5 fruit fly cellular contexts compared by ENCODE assay signal in genomic region chr3L:4367339-4367738, dm6.
TF ChIP-seq lines count a peak whose summit lies in the region.

CG11342 (minus strand) TSS chr3L:4367458.

- no peak for TF ChIP-seq CTCF in whole organism, embryonic (GFP tag; optimal IDR thresholded peaks at IDR 0.05; lab: Kevin White, UChicago)

TF ChIP-seq in whole organism, adult, 20 proteins besides CTCF, POLR2A, EP300 and RAD21 (continues in another document):
- TF ChIP-seq ovo (GFP tag; optimal IDR thresholded peaks at IDR 0.05; lab: Kevin White, UChicago) (no peak), CG33017 (tag; optimal IDR thresholded peaks at IDR 0.05; lab: Kevin White, UChicago) (no peak), Mnt (GFP tag; optimal IDR thresholded peaks at IDR 0.05; lab: Kevin White, UChicago) (no peak), tj (GFP tag; optimal IDR thresholded peaks at IDR 0.05; lab: Kevin White, UChicago) (no peak), kay (GFP tag; lab: Kevin White, UChicago; ENCODE audit: borderline replicate concordance) (peak; percentile 58), cnc (optimal IDR thresholded peaks at IDR 0.05; lab: Kevin White, UChicago) (no peak), Clk (GFP tag; optimal IDR thresholded peaks at IDR 0.05; lab: Kevin White, UChicago) (no peak), CG5204 (GFP tag; optimal IDR thresholded peaks at IDR 0.05; lab: Kevin White, UChicago) (no peak), pad (GFP tag; optimal IDR thresholded peaks at IDR 0.05; lab: Kevin White, UChicago) (no peak), CG12768 (GFP tag; optimal IDR thresholded peaks at IDR 0.05; lab: Kevin White, UChicago) (no peak), CG11617 (GFP tag; optimal IDR thresholded peaks at IDR 0.05; lab: Kevin White, UChicago) (no peak), cic (GFP tag; optimal IDR thresholded peaks at IDR 0.05; lab: Kevin White, UChicago) (no peak), Crg-1 (GFP tag; optimal IDR thresholded peaks at IDR 0.05; lab: Kevin White, UChicago) (no peak), CG14711 (tag; optimal IDR thresholded peaks at IDR 0.05; lab: Kevin White, UChicago) (no peak), CG7101 (tag; optimal IDR thresholded peaks at IDR 0.05; lab: Kevin White, UChicago) (peak; percentile 11), Hr96 (GFP tag; optimal IDR thresholded peaks at IDR 0.05; lab: Kevin White, UChicago) (no peak), toe (GFP tag; optimal IDR thresholded peaks at IDR 0.05; lab: Kevin White, UChicago) (no peak), bab1 (GFP tag; optimal IDR thresholded peaks at IDR 0.05; lab: Kevin White, UChicago) (peak; percentile 36), CG1620 (GFP tag; optimal IDR thresholded peaks at IDR 0.05; lab: Kevin White, UChicago) (no peak)

TF ChIP-seq in whole organism, embryonic, 481 proteins besides CTCF, POLR2A, EP300 and RAD21 (continues in another document):
- TF ChIP-seq pum (GFP tag; optimal IDR thresholded peaks at IDR 0.05; lab: Kevin White, UChicago) = no peak
- TF ChIP-seq Dll (GFP tag; IDR thresholded peaks at IDR 0.05; lab: Robert Waterston, UW; ENCODE audit: partially characterized antibody) = peak; percentile 91
- TF ChIP-seq vnd (GFP tag; IDR thresholded peaks at IDR 0.05; lab: Robert Waterston, UW; ENCODE audit: partially characterized antibody) = peak; percentile 64
- peak; percentile 80 for TF ChIP-seq knrl (GFP tag; IDR thresholded peaks at IDR 0.05; lab: Robert Waterston, UW; ENCODE audit: partially characterized antibody)
- TF ChIP-seq onecut (GFP tag; IDR thresholded peaks at IDR 0.05; lab: Robert Waterston, UW) = no peak
- TF ChIP-seq CG13624 (GFP tag; optimal IDR thresholded peaks at IDR 0.05; lab: Kevin White, UChicago) = peak; percentile 14
- TF ChIP-seq bbx (GFP tag; IDR thresholded peaks at IDR 0.05; lab: Robert Waterston, UW; ENCODE audit: partially characterized antibody) = peak; percentile 84
- no peak for TF ChIP-seq Hand (GFP tag; optimal IDR thresholded peaks at IDR 0.05; lab: Kevin White, UChicago)
- TF ChIP-seq Meics (GFP tag; optimal IDR thresholded peaks at IDR 0.05; lab: Kevin White, UChicago) = no peak
- peak; percentile 44 for TF ChIP-seq CG2116 (GFP tag; optimal IDR thresholded peaks at IDR 0.05; lab: Kevin White, UChicago)
- peak; percentile 58 for TF ChIP-seq Ets97D (GFP tag; optimal IDR thresholded peaks at IDR 0.05; lab: Kevin White, UChicago)
- TF ChIP-seq Hr78 (GFP tag; optimal IDR thresholded peaks at IDR 0.05; lab: Kevin White, UChicago) = no peak
- 0 out of 2 replicates have a peak, but pooled peaks have one; percentile 10 for TF ChIP-seq sob (GFP tag; IDR thresholded peaks at IDR 0.05; lab: Robert Waterston, UW)
- peak; percentile 63; the same call in 2 of the 3 replicates for TF ChIP-seq CG14860 (GFP tag; IDR thresholded peaks at IDR 0.05; lab: Robert Waterston, UW; ENCODE audit: partially characterized antibody)
- TF ChIP-seq CG11247 (GFP tag; IDR thresholded peaks at IDR 0.05; lab: Robert Waterston, UW) = no peak
- peak; percentile 87 for TF ChIP-seq Doc3 (GFP tag; IDR thresholded peaks at IDR 0.05; lab: Robert Waterston, UW; ENCODE audit: partially characterized antibody)

TF ChIP-seq in whole organism, prepupa, 60 proteins besides CTCF, POLR2A, EP300 and RAD21:
- TF ChIP-seq CG11762 (GFP tag; optimal IDR thresholded peaks at IDR 0.05; lab: Kevin White, UChicago; ENCODE audit: insufficient read depth) = no peak
- peak; percentile 23 for TF ChIP-seq achi (GFP tag; optimal IDR thresholded peaks at IDR 0.05; lab: Kevin White, UChicago)
- no peak for TF ChIP-seq Sox15 (GFP tag; optimal IDR thresholded peaks at IDR 0.05; lab: Kevin White, UChicago)
- TF ChIP-seq fkh (GFP tag; optimal IDR thresholded peaks at IDR 0.05; lab: Kevin White, UChicago) = peak; percentile 78
- TF ChIP-seq lz (GFP tag; optimal IDR thresholded peaks at IDR 0.05; lab: Kevin White, UChicago) = peak; percentile 13
- TF ChIP-seq Hr4 (GFP tag; optimal IDR thresholded peaks at IDR 0.05; lab: Kevin White, UChicago) = no peak
- no peak for TF ChIP-seq cyc (GFP tag; optimal IDR thresholded peaks at IDR 0.05; lab: Kevin White, UChicago)
- TF ChIP-seq esn (GFP tag; optimal IDR thresholded peaks at IDR 0.05; lab: Kevin White, UChicago) = peak; percentile 41
- TF ChIP-seq svp (GFP tag; lab: Kevin White, UChicago) = no peak

TF ChIP-seq in whole organism, pupa, 21 proteins besides CTCF, POLR2A, EP300 and RAD21:
- TF ChIP-seq Ets98B (GFP tag; IDR thresholded peaks at IDR 0.05; lab: Robert Waterston, UW) (0 out of 2 replicates have a peak, but pooled peaks have one; percentile 18), EcR (GFP tag; optimal IDR thresholded peaks at IDR 0.05; lab: Kevin White, UChicago) (no peak)

TF ChIP-seq in whole organism, wandering third instar larva, 38 proteins besides CTCF, POLR2A, EP300 and RAD21:
- TF ChIP-seq foxo (GFP tag; optimal IDR thresholded peaks at IDR 0.05; lab: Kevin White, UChicago) (peak in 1 of 2 experiments; percentile 43), Hnf4 (GFP tag; optimal IDR thresholded peaks at IDR 0.05; lab: Kevin White, UChicago) (peak; percentile 76), tai (GFP tag; optimal IDR thresholded peaks at IDR 0.05; lab: Kevin White, UChicago) (peak; percentile 77), GATAd (GFP tag; optimal IDR thresholded peaks at IDR 0.05; lab: Kevin White, UChicago) (no peak), pan (optimal IDR thresholded peaks at IDR 0.05; lab: Kevin White, UChicago) (no peak), dl (GFP tag; optimal IDR thresholded peaks at IDR 0.05; lab: Kevin White, UChicago; ENCODE audit: insufficient read depth in 1 of 2, partially characterized antibody in 2 of 2) (no peak), Hr83 (GFP tag; optimal IDR thresholded peaks at IDR 0.05; lab: Kevin White, UChicago; ENCODE audit: poor library complexity, severe bottlenecking) (peak; percentile 84), Dif (GFP tag; optimal IDR thresholded peaks at IDR 0.05; lab: Kevin White, UChicago; ENCODE audit: partially characterized antibody) (no peak), Jra (GFP tag; optimal IDR thresholded peaks at IDR 0.05; lab: Kevin White, UChicago) (peak; percentile 8), Abd-B (GFP tag; optimal IDR thresholded peaks at IDR 0.05; lab: Kevin White, UChicago) (no peak), Dfd (GFP tag; optimal IDR thresholded peaks at IDR 0.05; lab: Kevin White, UChicago) (no peak), woc (GFP tag; optimal IDR thresholded peaks at IDR 0.05; lab: Kevin White, UChicago) (peak; percentile 2), brk (GFP tag; optimal IDR thresholded peaks at IDR 0.05; lab: Kevin White, UChicago) (no peak), usp (GFP tag; optimal IDR thresholded peaks at IDR 0.05; lab: Kevin White, UChicago) (no peak), CrebA (GFP tag; optimal IDR thresholded peaks at IDR 0.05; lab: Kevin White, UChicago; ENCODE audit: borderline replicate concordance) (no peak), br (GFP tag; optimal IDR thresholded peaks at IDR 0.05; lab: Kevin White, UChicago) (peak; percentile 21), Sp1 (GFP tag; optimal IDR thresholded peaks at IDR 0.05; lab: Kevin White, UChicago) (no peak), fru (GFP tag; optimal IDR thresholded peaks at IDR 0.05; lab: Kevin White, UChicago) (peak; percentile 54), OdsH (GFP tag; optimal IDR thresholded peaks at IDR 0.05; lab: Kevin White, UChicago) (peak; percentile 11), CG32264 (GFP tag; optimal IDR thresholded peaks at IDR 0.05; lab: Kevin White, UChicago) (no peak), Rel (GFP tag; optimal IDR thresholded peaks at IDR 0.05; lab: Kevin White, UChicago) (no peak), Rel (tag; optimal IDR thresholded peaks at IDR 0.05; lab: Kevin White, UChicago) (no peak), ey (GFP tag; optimal IDR thresholded peaks at IDR 0.05; lab: Kevin White, UChicago) (no peak), rgr (GFP tag; optimal IDR thresholded peaks at IDR 0.05; lab: Kevin White, UChicago) (peak; percentile 57)
TF ChIP-seq in whole organism, wandering third instar larva: peak in this region for 10.
